Worm (Caenorhabditis elegans) whole organism, early embryonic: ENCODE measurements around the gene mksr-2.
A peak's percentile ranks its signal among the peaks of the same experiment; 100 is the strongest.

Source experiments
- B0310.2 ChIP-seq: sonication (generic microtip); optimal IDR thresholded peaks from 2 replicates; lab custom pipeline; 2016; ENCODE audit warnings: mild to moderate bottlenecking, missing genetic modification characterization, missing compliant biosample characterization
- F13C5.2 ChIP-seq: sonication (generic microtip); optimal IDR thresholded peaks from 2 replicates; lab custom pipeline; 2017; ENCODE audit warnings: mild to moderate bottlenecking, missing genetic modification characterization, inconsistent platforms, missing compliant biosample characterization
- aly-1 ChIP-seq: sonication (generic microtip); optimal IDR thresholded peaks from 2 replicates; lab custom pipeline; 2016; ENCODE audit warnings: missing genetic modification characterization, missing compliant biosample characterization
- ama-1 ChIP-seq: fragments of 150-350 bp; optimal IDR thresholded peaks from 2 replicates; lab custom pipeline; 2014
- ceh-13 ChIP-seq: fragments of 200-800 bp; sonication (Bioruptor generic); optimal IDR thresholded peaks from 2 replicates; lab custom pipeline; 2018; ENCODE audit warnings: mild to moderate bottlenecking, missing genetic modification characterization, missing compliant biosample characterization
- ceh-36 ChIP-seq: sonication (generic microtip); optimal IDR thresholded peaks from 2 replicates; lab custom pipeline; 2016; ENCODE audit warnings: missing genetic modification characterization, inconsistent platforms, missing compliant biosample characterization
- ets-7 ChIP-seq: sonication (generic microtip); optimal IDR thresholded peaks from 2 replicates; lab custom pipeline; 2016; ENCODE audit warnings: missing genotype, missing genetic modification characterization, missing compliant biosample characterization
- flt-1 ChIP-seq: fragments of 200-800 bp; sonication (Bioruptor generic); IDR thresholded peaks from 2 replicates; pipeline ENCODE4 v1.3.6; 2022; ENCODE audit warnings: missing genetic modification characterization, missing compliant biosample characterization
- hmbx-1 ChIP-seq: sonication (generic microtip); optimal IDR thresholded peaks from 2 replicates; lab custom pipeline; 2016; ENCODE audit warnings: mild to moderate bottlenecking, missing genetic modification characterization, missing compliant biosample characterization
- hmg-4 ChIP-seq: fragments of 200-800 bp; sonication (Bioruptor generic); optimal IDR thresholded peaks from 2 replicates; lab custom pipeline; 2018; ENCODE audit warnings: mild to moderate bottlenecking, missing genetic modification characterization, missing compliant biosample characterization
- hnd-1 ChIP-seq: sonication (generic microtip); optimal IDR thresholded peaks from 2 replicates; lab custom pipeline; 2016; ENCODE audit warnings: missing genetic modification characterization, missing compliant biosample characterization
- pes-1 ChIP-seq: fragments of 200-800 bp; sonication (Bioruptor generic); IDR thresholded peaks from 2 replicates; pipeline ENCODE4 v1.3.6; 2022; ENCODE audit warnings: missing genetic modification reagents, missing genetic modification characterization, missing compliant biosample characterization
- scrt-1 ChIP-seq: fragments of 200-800 bp; sonication (Bioruptor generic); IDR thresholded peaks from 2 replicates; pipeline ENCODE4 v1.3.6; 2022; ENCODE audit warnings: missing genetic modification characterization, missing compliant biosample characterization
- sea-1 ChIP-seq: fragments of 200-800 bp; sonication (Bioruptor generic); conservative IDR thresholded peaks from 2 replicates; pipeline ENCODE4 v1.3.6; 2022; ENCODE audit warnings: missing genetic modification characterization, missing compliant biosample characterization
- tbx-11 ChIP-seq: fragments of 200-800 bp; sonication (Bioruptor generic); IDR thresholded peaks from 2 replicates; pipeline ENCODE4 v1.3.6; 2022; ENCODE audit warnings: missing genetic modification characterization, missing compliant biosample characterization
- tbx-37 ChIP-seq: fragments of 200-800 bp; sonication (Bioruptor generic); conservative IDR thresholded peaks from 2 replicates; pipeline ENCODE4 v1.3.6; 2022; ENCODE audit warnings: missing genetic modification reagents, missing genetic modification characterization, missing compliant biosample characterization
- tra-4 ChIP-seq: sonication (generic microtip); optimal IDR thresholded peaks from 2 replicates; lab custom pipeline; 2017; ENCODE audit warnings: missing genetic modification characterization, missing compliant biosample characterization

Gene mksr-2

ce11 chrIV:2307374-2307773 lies 1.0 kb upstream of the mksr-2 start:
- no peak for TF ChIP-seq tbx-37
- no peak for TF ChIP-seq hmg-4 (GFP tag; lab: Kevin White, UChicago)
- TF ChIP-seq flt-1 (GFP tag; lab: Robert Waterston, UW): no peak
- TF ChIP-seq hmbx-1 (tag; lab: Kevin White, UChicago): no peak
- no peak for TF ChIP-seq ceh-36 (tag; lab: Kevin White, UChicago)
- TF ChIP-seq tra-4 (tag; lab: Kevin White, UChicago): no peak
- no peak for TF ChIP-seq F13C5.2 (tag; lab: Kevin White, UChicago)
- TF ChIP-seq ceh-13 (GFP tag; lab: Kevin White, UChicago): no peak
- TF ChIP-seq sea-1: no peak
- TF ChIP-seq ets-7: no peak
- no peak for TF ChIP-seq scrt-1 (GFP tag; lab: Robert Waterston, UW)
- no peak for TF ChIP-seq pes-1 (GFP tag; lab: Robert Waterston, UW)
- no peak for TF ChIP-seq hnd-1

- TF ChIP-seq ceh-13 (GFP tag; lab: Kevin White, UChicago) (no peak), tbx-11 (no peak), ets-7 (no peak), tra-4 (tag; lab: Kevin White, UChicago) (no peak), aly-1 (tag; lab: Kevin White, UChicago) (no peak), hnd-1 (no peak), ama-1 (lab: Kevin White, UChicago) (no peak), scrt-1 (GFP tag; lab: Robert Waterston, UW) (no peak), ceh-36 (tag; lab: Kevin White, UChicago) (no peak), F13C5.2 (tag; lab: Kevin White, UChicago) (no peak), sea-1 (no peak), B0310.2 (tag; lab: Kevin White, UChicago) (no peak), pes-1 (GFP tag; lab: Robert Waterston, UW) (no peak), hmbx-1 (tag; lab: Kevin White, UChicago) (no peak), flt-1 (GFP tag; lab: Robert Waterston, UW) (no peak)
Observed at ce11 chrIV:2300186-2300585, 6.2 kb downstream of the mksr-2 start, which contains the start of gene lin-1. Gene lin-1, minus strand, starts transcription at chrIV:2300286.

- TF ChIP-seq flt-1 (GFP tag; lab: Robert Waterston, UW) (no peak), F13C5.2 (tag; lab: Kevin White, UChicago) (no peak), ets-7 (no peak), ama-1 (lab: Kevin White, UChicago) (no peak), hmg-4 (GFP tag; lab: Kevin White, UChicago) (no peak), pes-1 (GFP tag; lab: Robert Waterston, UW) (no peak), tbx-37 (no peak), tbx-11 (no peak), B0310.2 (tag; lab: Kevin White, UChicago) (no peak), sea-1 (no peak)
Observed at ce11 chrIV:2298388-2298787, 8.0 kb downstream of the mksr-2 start.

- TF ChIP-seq ama-1 (lab: Kevin White, UChicago) (no peak), ceh-13 (GFP tag; lab: Kevin White, UChicago) (no peak), sea-1 (no peak), flt-1 (GFP tag; lab: Robert Waterston, UW) (no peak), tbx-37 (no peak), hnd-1 (no peak), tbx-11 (no peak), hmg-4 (GFP tag; lab: Kevin White, UChicago) (no peak), F13C5.2 (tag; lab: Kevin White, UChicago) (no peak), scrt-1 (GFP tag; lab: Robert Waterston, UW) (no peak), hmbx-1 (tag; lab: Kevin White, UChicago) (no peak), B0310.2 (tag; lab: Kevin White, UChicago) (no peak), tra-4 (tag; lab: Kevin White, UChicago) (no peak), ceh-36 (tag; lab: Kevin White, UChicago) (no peak), ets-7 (no peak), pes-1 (GFP tag; lab: Robert Waterston, UW) (no peak), aly-1 (tag; lab: Kevin White, UChicago) (no peak)
Observed at ce11 chrIV:2296639-2297038, 9.7 kb downstream of the mksr-2 start.

- TF ChIP-seq hmg-4 (GFP tag; lab: Kevin White, UChicago) (no peak), B0310.2 (tag; lab: Kevin White, UChicago) (no peak), sea-1 (no peak), aly-1 (tag; lab: Kevin White, UChicago) (no peak), flt-1 (GFP tag; lab: Robert Waterston, UW) (no peak), ceh-36 (tag; lab: Kevin White, UChicago) (no peak), hnd-1 (no peak), hmbx-1 (tag; lab: Kevin White, UChicago) (no peak), tra-4 (tag; lab: Kevin White, UChicago) (no peak), pes-1 (GFP tag; lab: Robert Waterston, UW) (no peak), tbx-11 (no peak), scrt-1 (GFP tag; lab: Robert Waterston, UW) (no peak), ets-7 (no peak), F13C5.2 (tag; lab: Kevin White, UChicago) (no peak), ceh-13 (GFP tag; lab: Kevin White, UChicago) (no peak), tbx-37 (no peak)
Observed at ce11 chrIV:2292119-2292518, 14.2 kb downstream of the mksr-2 start.

- TF ChIP-seq F13C5.2 (tag; lab: Kevin White, UChicago): no peak
- no peak for TF ChIP-seq hmbx-1 (tag; lab: Kevin White, UChicago)
- TF ChIP-seq ama-1 (lab: Kevin White, UChicago): no peak
- no peak for TF ChIP-seq aly-1 (tag; lab: Kevin White, UChicago)
- TF ChIP-seq pes-1 (GFP tag; lab: Robert Waterston, UW): 0 out of 2 replicates have a peak, but pooled peaks have one; percentile 4
- TF ChIP-seq tbx-37: no peak
Observed at ce11 chrIV:2284462-2285047, 21.8 kb downstream of the mksr-2 start.

ce11 chrIV:2281353-2281976 lies 24.9 kb downstream of the mksr-2 start:
- TF ChIP-seq ceh-36 (tag; lab: Kevin White, UChicago) (no peak), sea-1 (no peak), flt-1 (GFP tag; lab: Robert Waterston, UW) (no peak), tbx-11 (no peak), F13C5.2 (tag; lab: Kevin White, UChicago) (no peak), pes-1 (GFP tag; lab: Robert Waterston, UW) (no peak), B0310.2 (tag; lab: Kevin White, UChicago) (no peak), hmbx-1 (tag; lab: Kevin White, UChicago) (no peak), hmg-4 (GFP tag; lab: Kevin White, UChicago) (no peak), ets-7 (no peak), ceh-13 (GFP tag; lab: Kevin White, UChicago) (no peak), ama-1 (lab: Kevin White, UChicago) (no peak), tbx-37 (no peak), hnd-1 (no peak), scrt-1 (GFP tag; lab: Robert Waterston, UW) (no peak), aly-1 (tag; lab: Kevin White, UChicago) (no peak), tra-4 (tag; lab: Kevin White, UChicago) (no peak)
